Fruit fly (Drosophila melanogaster) whole organism, embryonic: ENCODE data around the gene CG31287.

Source experiments
- Abd-B ChIP-seq: fragments of 200-800 bp; sonication (Bioruptor generic); optimal IDR thresholded peaks from 2 replicates; lab custom pipeline; 2018; ENCODE audit warnings: missing biosample characterization, mild to moderate bottlenecking, missing genetic modification characterization, moderate library complexity
- Atf-2 ChIP-seq: fragments of 200-800 bp; sonication (Bioruptor generic); optimal IDR thresholded peaks from 2 replicates; lab custom pipeline; 2016; ENCODE audit warnings: missing biosample characterization, missing genetic modification characterization
- Atf6 ChIP-seq: fragments of 200-800 bp; sonication (Bioruptor generic); IDR thresholded peaks from 2 replicates; pipeline ENCODE4 v1.3.6; 2022; ENCODE audit warnings: missing biosample characterization, missing genetic modification characterization
- CG11695 ChIP-seq: fragments of 200-800 bp; sonication (Bioruptor generic); IDR thresholded peaks from 3 replicates; pipeline ENCODE4 v1.3.6; 2022; ENCODE audit warnings: missing biosample characterization, missing genetic modification characterization
- CG1233 ChIP-seq: fragments of 200-800 bp; sonication (Bioruptor generic); optimal IDR thresholded peaks from 4 replicates; lab custom pipeline; 2018; ENCODE audit warnings: missing biosample characterization, mild to moderate bottlenecking, missing genetic modification characterization
- CG13287 ChIP-seq: fragments of 200-800 bp; sonication (Bioruptor generic); IDR thresholded peaks from 2 replicates; pipeline ENCODE4 v1.3.6; 2022; ENCODE audit warnings: missing biosample characterization, missing genetic modification characterization; ENCODE audit not compliant: partially characterized antibody
- CG14050 ChIP-seq: fragments of 200-800 bp; sonication (Bioruptor generic); IDR thresholded peaks from 3 replicates; pipeline ENCODE4 v1.3.6; 2022; ENCODE audit warnings: missing biosample characterization, missing genetic modification characterization
- CG14441 ChIP-seq: fragments of 200-800 bp; sonication (Bioruptor generic); IDR thresholded peaks from 2 replicates; pipeline ENCODE4 v1.3.6; 2022; ENCODE audit warnings: missing biosample characterization, missing genetic modification characterization
- CG14710 ChIP-seq: fragments of 200-800 bp; sonication (Bioruptor generic); optimal IDR thresholded peaks from 3 replicates; lab custom pipeline; 2019; ENCODE audit warnings: missing biosample characterization, mild to moderate bottlenecking, missing genetic modification characterization, moderate library complexity
- CG1602 ChIP-seq: fragments of 200-800 bp; sonication (Bioruptor generic); optimal IDR thresholded peaks from 3 replicates; lab custom pipeline; 2016; ENCODE audit warnings: missing biosample characterization, missing genetic modification characterization
- CG18262 ChIP-seq: fragments of 200-800 bp; optimal IDR thresholded peaks from 3 replicates; lab custom pipeline; 2019; ENCODE audit warnings: missing biosample characterization, mild to moderate bottlenecking, missing genetic modification characterization, moderate library complexity
- CG18599 ChIP-seq: fragments of 200-800 bp; sonication (Bioruptor generic); optimal IDR thresholded peaks from 3 replicates; lab custom pipeline; 2017; ENCODE audit warnings: missing biosample characterization, missing genetic modification characterization, mild to moderate bottlenecking, moderate library complexity, missing genetic modification reagents
- CG2129 ChIP-seq: fragments of 200-800 bp; sonication (Bioruptor generic); IDR thresholded peaks from 2 replicates; pipeline ENCODE4 v1.3.6; 2022; ENCODE audit warnings: missing biosample characterization, missing genetic modification characterization; ENCODE audit not compliant: partially characterized antibody
- CG3065 ChIP-seq: fragments of 200-800 bp; sonication (Bioruptor generic); optimal IDR thresholded peaks from 2 replicates; lab custom pipeline; 2016; ENCODE audit warnings: missing biosample characterization, missing genetic modification characterization
- CG42726 ChIP-seq: fragments of 200-800 bp; sonication (Bioruptor generic); IDR thresholded peaks from 2 replicates; pipeline ENCODE4 v1.3.6; 2022; ENCODE audit warnings: missing biosample characterization, missing genetic modification characterization; ENCODE audit not compliant: partially characterized antibody
- CG6654 ChIP-seq: fragments of 200-800 bp; sonication (Bioruptor generic); optimal IDR thresholded peaks from 2 replicates; lab custom pipeline; 2017; ENCODE audit warnings: missing biosample characterization, mild to moderate bottlenecking, missing genetic modification characterization
- CG9797 ChIP-seq: fragments of 200-800 bp; sonication (Bioruptor generic); optimal IDR thresholded peaks from 3 replicates; lab custom pipeline; 2018; ENCODE audit warnings: missing biosample characterization, mild to moderate bottlenecking, missing genetic modification characterization
- Dip3 ChIP-seq: fragments of 200-800 bp; sonication (Bioruptor generic); optimal IDR thresholded peaks from 3 replicates; lab custom pipeline; 2016; ENCODE audit warnings: missing biosample characterization, missing genetic modification characterization
- Dll ChIP-seq: fragments of 200-800 bp; sonication (Bioruptor generic); IDR thresholded peaks from 4 replicates; pipeline ENCODE4 v1.3.6; 2022; ENCODE audit warnings: missing biosample characterization, missing genetic modification characterization; ENCODE audit not compliant: partially characterized antibody
- Doc3 ChIP-seq: fragments of 200-800 bp; sonication (Bioruptor generic); IDR thresholded peaks from 3 replicates; pipeline ENCODE4 v1.3.6; 2022; ENCODE audit warnings: missing biosample characterization, missing genetic modification characterization; ENCODE audit not compliant: partially characterized antibody
- Ets65A ChIP-seq: fragments of 200-800 bp; sonication (Bioruptor generic); peaks from one replicate; lab custom pipeline; 2016; ENCODE audit warnings: missing biosample characterization, missing genetic modification characterization
- Fer2 ChIP-seq: fragments of 200-800 bp; sonication (Bioruptor generic); optimal IDR thresholded peaks from 2 replicates; lab custom pipeline; 2018; ENCODE audit warnings: missing biosample characterization, mild to moderate bottlenecking, missing genetic modification characterization, moderate library complexity
- HmgD ChIP-seq: fragments of 200-800 bp; sonication (Bioruptor generic); optimal IDR thresholded peaks from 3 replicates; lab custom pipeline; 2016; ENCODE audit warnings: missing biosample characterization, missing genetic modification characterization
- Hmr ChIP-seq: fragments of 200-800 bp; sonication (Bioruptor generic); optimal IDR thresholded peaks from 3 replicates; lab custom pipeline; 2017; ENCODE audit warnings: mild to moderate bottlenecking, missing biosample characterization, missing genetic modification reagents, missing genetic modification characterization
- NC2α ChIP-seq: fragments of 200-800 bp; sonication (Bioruptor generic); optimal IDR thresholded peaks from 2 replicates; lab custom pipeline; 2016; ENCODE audit warnings: missing biosample characterization, missing genetic modification characterization
- Sry-δ ChIP-seq: fragments of 200-800 bp; sonication (Bioruptor generic); optimal IDR thresholded peaks from 2 replicates; lab custom pipeline; 2016; ENCODE audit warnings: missing biosample characterization, missing genetic modification characterization
- bbx ChIP-seq: fragments of 200-800 bp; sonication (Bioruptor generic); IDR thresholded peaks from 2 replicates; pipeline ENCODE4 v1.3.6; 2022; ENCODE audit warnings: missing biosample characterization, missing genetic modification characterization; ENCODE audit not compliant: partially characterized antibody
- chif ChIP-seq, 2 experiments: fragments of 200-800 bp; sonication (Bioruptor generic); optimal IDR thresholded peaks; 3 replicates each; lab custom pipeline; 2016; ENCODE audit warnings: missing biosample characterization in 2 of 2, missing genetic modification characterization in 2 of 2
- croc ChIP-seq: fragments of 200-800 bp; sonication (Bioruptor generic); conservative IDR thresholded peaks from 3 replicates; pipeline ENCODE4 v1.3.6; 2022; ENCODE audit warnings: missing biosample characterization, missing genetic modification characterization
- da ChIP-seq: fragments of 200-800 bp; sonication (Bioruptor generic); optimal IDR thresholded peaks from 2 replicates; lab custom pipeline; 2016; ENCODE audit warnings: missing biosample characterization, missing genetic modification characterization
- dmrt11E ChIP-seq: fragments of 200-800 bp; sonication (Bioruptor generic); optimal IDR thresholded peaks from 3 replicates; lab custom pipeline; 2018; ENCODE audit warnings: missing biosample characterization, mild to moderate bottlenecking, missing genetic modification characterization, moderate library complexity
- esg ChIP-seq: fragments of 200-800 bp; sonication (Bioruptor generic); conservative IDR thresholded peaks from 2 replicates; pipeline ENCODE4 v1.3.6; 2022; ENCODE audit warnings: missing biosample characterization, missing genetic modification characterization
- h ChIP-seq: fragments of >200 bp; optimal IDR thresholded peaks from 2 replicates; lab custom pipeline; 2017
- insv ChIP-seq, 2 experiments: fragments of 200-800 bp; sonication (Bioruptor generic); optimal IDR thresholded peaks; 3 replicates each; lab custom pipeline; 2016 to 2018; ENCODE audit warnings: missing biosample characterization in 2 of 2, missing genetic modification characterization in 2 of 2
- inv ChIP-seq: fragments of 200-800 bp; sonication (Bioruptor generic); IDR thresholded peaks from 2 replicates; pipeline ENCODE4 v1.3.6; 2022; ENCODE audit warnings: missing biosample characterization, missing genetic modification characterization; ENCODE audit not compliant: partially characterized antibody
- jumu ChIP-seq: fragments of 200-800 bp; sonication (Bioruptor generic); optimal IDR thresholded peaks from 3 replicates; lab custom pipeline; 2016; ENCODE audit warnings: missing biosample characterization, missing genetic modification characterization
- lov ChIP-seq, 2 experiments: fragments of 200-800 bp in 1 of 2; fragments of >200 bp in 1 of 2; sonication (Bioruptor generic) in 1 of 2; IDR thresholded peaks in 1 of 2; optimal IDR thresholded peaks in 1 of 2; 2 replicates in 1 of 2; 3 replicates in 1 of 2; pipeline versions ENCODE4 v1.3.6 to Lab custom; 2017 to 2022; ENCODE audit warnings: missing biosample characterization in 1 of 2, missing genetic modification characterization in 1 of 2
- nmo ChIP-seq: fragments of 200-800 bp; sonication (Bioruptor generic); optimal IDR thresholded peaks from 2 replicates; lab custom pipeline; 2018; ENCODE audit warnings: missing biosample characterization, mild to moderate bottlenecking, missing genetic modification characterization, moderate library complexity
- oc ChIP-seq: fragments of 200-800 bp; sonication (Bioruptor generic); optimal IDR thresholded peaks from 2 replicates; lab custom pipeline; 2018; ENCODE audit warnings: missing biosample characterization, mild to moderate bottlenecking, missing genetic modification characterization, moderate library complexity
- odd ChIP-seq: fragments of 200-800 bp; sonication (Bioruptor generic); optimal IDR thresholded peaks from 2 replicates; lab custom pipeline; 2017; ENCODE audit warnings: missing biosample characterization, mild to moderate bottlenecking, missing genetic modification characterization
- run ChIP-seq: fragments of 200-800 bp; sonication (Bioruptor generic); optimal IDR thresholded peaks from 3 replicates; lab custom pipeline; 2018; ENCODE audit warnings: missing biosample characterization, mild to moderate bottlenecking, missing genetic modification characterization
- seq ChIP-seq: fragments of 200-800 bp; sonication (Bioruptor generic); IDR thresholded peaks from 2 replicates; pipeline ENCODE4 v1.3.6; 2022; ENCODE audit warnings: missing biosample characterization, missing genetic modification characterization
- sisA ChIP-seq: fragments of 200-800 bp; sonication (Bioruptor generic); IDR thresholded peaks from 2 replicates; pipeline ENCODE4 v1.3.6; 2022; ENCODE audit warnings: missing biosample characterization, missing genetic modification characterization
- toy ChIP-seq: fragments of 200-800 bp; sonication (Bioruptor generic); IDR thresholded peaks from 2 replicates; pipeline ENCODE4 v1.3.6; 2022; ENCODE audit warnings: missing biosample characterization, missing genetic modification characterization
- ttk ChIP-seq: fragments of 200-800 bp; sonication (Bioruptor generic); IDR thresholded peaks from 2 replicates; pipeline ENCODE4 v2.1.2; 2022; ENCODE audit warnings: missing biosample characterization, missing genetic modification characterization
- unpg ChIP-seq: fragments of 200-800 bp; sonication (Bioruptor generic); optimal IDR thresholded peaks from 3 replicates; lab custom pipeline; 2018; ENCODE audit warnings: missing biosample characterization, mild to moderate bottlenecking, missing genetic modification characterization, moderate library complexity
- usp ChIP-seq: fragments of >200 bp; optimal IDR thresholded peaks from 2 replicates; lab custom pipeline; 2017; ENCODE audit warnings: missing biosample characterization, missing genetic modification characterization
- wek ChIP-seq: fragments of 200-800 bp; sonication (Bioruptor generic); optimal IDR thresholded peaks from 3 replicates; lab custom pipeline; 2018; ENCODE audit warnings: missing biosample characterization, mild to moderate bottlenecking, missing genetic modification characterization, moderate library complexity

CG31287 gene

dm6 chr3R:16212859-16213708 is 9.9 kb downstream of the CG31287 start (continued):
- TF ChIP-seq Atf6 (GFP tag; lab: Robert Waterston, UW) (no peak), inv (GFP tag; lab: Robert Waterston, UW) (no peak), sisA (GFP tag; lab: Robert Waterston, UW) (no peak), HmgD (GFP tag; lab: Kevin White, UChicago) (no peak), CG1233 (GFP tag; lab: Kevin White, UChicago) (peak; percentile 72), bbx (no peak), CG3065 (GFP tag; lab: Kevin White, UChicago) (no peak), CG6654 (GFP tag; lab: Kevin White, UChicago) (peak; percentile 42), NC2α (no peak), Dip3 (GFP tag; lab: Kevin White, UChicago) (no peak), CG18599 (peak; percentile 87), Atf-2 (GFP tag; lab: Kevin White, UChicago) (no peak), da (GFP tag; lab: Kevin White, UChicago) (no peak), CG14710 (tag; lab: Kevin White, UChicago) (peak; percentile 60), CG14441 (GFP tag; lab: Robert Waterston, UW) (no peak), esg (GFP tag; lab: Robert Waterston, UW) (0 out of 2 replicates have a peak, but pooled peaks have one; percentile 18), jumu (no peak), dmrt11E (tag; lab: Kevin White, UChicago) (no peak), CG1602 (no peak), Ets65A (GFP tag; lab: Kevin White, UChicago) (no peak), unpg (GFP tag; lab: Kevin White, UChicago) (peak; percentile 32), CG18262 (peak; percentile 58), Doc3 (GFP tag; lab: Robert Waterston, UW) (no peak), CG2129 (GFP tag; lab: Robert Waterston, UW) (no peak), Hmr (GFP tag; lab: Kevin White, UChicago) (peak; percentile 70), run (tag; lab: Kevin White, UChicago) (no peak), usp (GFP tag; lab: Kevin White, UChicago) (no peak), CG11695 (GFP tag; lab: Robert Waterston, UW) (peak; percentile 64; the same call in 1 of the 3 replicates), ttk (GFP tag; lab: Robert Waterston, UW) (no peak), Fer2 (no peak), croc (GFP tag; lab: Robert Waterston, UW) (no peak), nmo (GFP tag; lab: Kevin White, UChicago) (peak; percentile 43), seq (peak; percentile 19; the same call in 1 of the 2 replicates), toy (no peak), wek (GFP tag; lab: Kevin White, UChicago) (no peak), Abd-B (GFP tag; lab: Kevin White, UChicago) (no peak), odd (peak; percentile 55), Dll (GFP tag; lab: Robert Waterston, UW) (no peak), CG9797 (GFP tag; lab: Kevin White, UChicago) (no peak), insv (GFP tag; optimal IDR thresholded peaks at IDR 0.05; lab: Kevin White, UChicago) (no peak), h (lab: Kevin White, UChicago) (no peak), chif (GFP tag; optimal IDR thresholded peaks at IDR 0.05; lab: Kevin White, UChicago) (peak in 1 of 2 experiments; percentile 24), CG42726 (no peak), oc (tag; lab: Kevin White, UChicago) (no peak), lov (optimal IDR thresholded peaks at IDR 0.05; lab: Kevin White, UChicago) (no peak), lov (GFP tag; IDR thresholded peaks at IDR 0.05; lab: Robert Waterston, UW) (no peak), Sry-δ (GFP tag; lab: Kevin White, UChicago) (no peak), CG14050 (GFP tag; lab: Robert Waterston, UW) (no peak), CG13287 (GFP tag; lab: Robert Waterston, UW) (no peak)
